Fruit fly (Drosophila melanogaster) whole organism, wandering third instar larva: ENCODE data around the gene a5.

Experiments
- Abd-B ChIP-seq: fragments of >200 bp; optimal IDR thresholded peaks from 2 replicates; lab custom pipeline; 2017; ENCODE audit warnings: missing biosample characterization, missing genetic modification characterization
- CG9705 ChIP-seq: fragments of 200-800 bp; sonication (Bioruptor generic); optimal IDR thresholded peaks from 2 replicates; lab custom pipeline; 2018; ENCODE audit warnings: missing biosample characterization, mild to moderate bottlenecking, missing genetic modification characterization
- CrebA ChIP-seq: fragments of 200-800 bp; sonication (Bioruptor generic); optimal IDR thresholded peaks from 2 replicates; lab custom pipeline; 2016; ENCODE audit warnings: missing biosample characterization, mild to moderate bottlenecking, missing genetic modification characterization, borderline replicate concordance
- Dfd ChIP-seq: fragments of >200 bp; optimal IDR thresholded peaks from 2 replicates; lab custom pipeline; 2017; ENCODE audit warnings: missing biosample characterization, missing genetic modification characterization
- GATAd ChIP-seq: sonication (Bioruptor generic); optimal IDR thresholded peaks from 2 replicates; lab custom pipeline; 2016; ENCODE audit warnings: missing biosample characterization, missing genetic modification characterization
- HLH106 ChIP-seq: fragments of 200-800 bp; optimal IDR thresholded peaks from 3 replicates; lab custom pipeline; 2019; ENCODE audit warnings: missing biosample characterization, mild to moderate bottlenecking, missing genetic modification characterization, moderate library complexity
- Hnf4 ChIP-seq: fragments of 200-800 bp; sonication (Bioruptor generic); optimal IDR thresholded peaks from 2 replicates; lab custom pipeline; 2016; ENCODE audit warnings: missing biosample characterization, mild to moderate bottlenecking, missing genetic modification characterization
- Hr78 ChIP-seq: fragments of >200 bp; optimal IDR thresholded peaks from 2 replicates; lab custom pipeline; 2017; ENCODE audit warnings: missing biosample characterization, missing genetic modification characterization
- Hr83 ChIP-seq: fragments of 200-300 bp; sonication (Bioruptor generic); optimal IDR thresholded peaks from 2 replicates; lab custom pipeline; 2016; ENCODE audit warnings: missing biosample characterization, mild to moderate bottlenecking, missing genetic modification characterization, moderate library complexity; ENCODE audit not compliant: poor library complexity, severe bottlenecking
- Jra ChIP-seq: sonication (Bioruptor generic); optimal IDR thresholded peaks from 2 replicates; lab custom pipeline; 2016; ENCODE audit warnings: missing biosample characterization, missing genetic modification characterization
- Mio ChIP-seq: sonication (Bioruptor generic); optimal IDR thresholded peaks from 2 replicates; lab custom pipeline; 2016; ENCODE audit warnings: missing biosample characterization, missing genetic modification characterization
- Myc ChIP-seq: fragments of >200 bp; optimal IDR thresholded peaks from 2 replicates; lab custom pipeline; 2017
- OdsH ChIP-seq: fragments of 200-800 bp; sonication (Bioruptor generic); optimal IDR thresholded peaks from 2 replicates; lab custom pipeline; 2016; ENCODE audit warnings: missing biosample characterization, mild to moderate bottlenecking, missing genetic modification characterization
- Rel ChIP-seq, 2 experiments: fragments of 200-800 bp; sonication (Bioruptor generic) in 1 of 2; optimal IDR thresholded peaks; 2 replicates in 1 of 2; 3 replicates in 1 of 2; lab custom pipeline; 2016 to 2019; ENCODE audit warnings: mild to moderate bottlenecking in 2 of 2, missing biosample characterization in 2 of 2, missing genetic modification characterization in 2 of 2, moderate library complexity in 1 of 2
- Sp1 ChIP-seq: fragments of 200-800 bp; sonication (Bioruptor generic); optimal IDR thresholded peaks from 3 replicates; lab custom pipeline; 2019; ENCODE audit warnings: missing biosample characterization, mild to moderate bottlenecking, missing genetic modification characterization, moderate library complexity
- Vsx2 ChIP-seq: fragments of 200-300, 225-300 bp; sonication (Bioruptor generic); optimal IDR thresholded peaks from 2 replicates; lab custom pipeline; 2018; ENCODE audit warnings: missing biosample characterization, missing genetic modification characterization; ENCODE audit not compliant: partially characterized antibody
- br ChIP-seq: fragments of 200-800 bp; sonication (Bioruptor generic); optimal IDR thresholded peaks from 2 replicates; lab custom pipeline; 2016; ENCODE audit warnings: missing biosample characterization, missing genetic modification characterization
- dl ChIP-seq, 2 experiments: fragments of 175-275, 200-275 bp in 1 of 2; fragments of 200-275 bp in 1 of 2; sonication (Bioruptor generic); optimal IDR thresholded peaks; lab custom pipeline; 2018; ENCODE audit warnings: mild to moderate bottlenecking in 2 of 2, missing biosample characterization in 2 of 2, missing genetic modification characterization in 2 of 2, moderate library complexity in 2 of 2; ENCODE audit not compliant: partially characterized antibody in 2 of 2, insufficient read depth in 1 of 2
- dsf ChIP-seq: sonication (Bioruptor generic); optimal IDR thresholded peaks from 2 replicates; lab custom pipeline; 2016; ENCODE audit warnings: missing biosample characterization, missing genetic modification characterization, borderline replicate concordance
- ey ChIP-seq: fragments of 200-800 bp; sonication (Bioruptor generic); optimal IDR thresholded peaks from 2 replicates; lab custom pipeline; 2016; ENCODE audit warnings: missing biosample characterization, missing genetic modification characterization
- foxo ChIP-seq, 2 experiments: fragments of 200-800 bp; sonication (Bioruptor generic); optimal IDR thresholded peaks; 2 replicates in 1 of 2; 3 replicates in 1 of 2; lab custom pipeline; 2016 to 2017; ENCODE audit warnings: missing biosample characterization in 2 of 2, missing genetic modification characterization in 2 of 2
- fru ChIP-seq: fragments of 200-800 bp; sonication (Bioruptor generic); optimal IDR thresholded peaks from 3 replicates; lab custom pipeline; 2016; ENCODE audit warnings: missing biosample characterization, mild to moderate bottlenecking, missing genetic modification characterization
- h ChIP-seq: fragments of 200-800 bp; sonication (Bioruptor generic); optimal IDR thresholded peaks from 3 replicates; lab custom pipeline; 2016; ENCODE audit warnings: missing biosample characterization, mild to moderate bottlenecking, missing genetic modification characterization
- jim ChIP-seq: fragments of 175-275, 200-325 bp; sonication (Bioruptor generic); optimal IDR thresholded peaks from 2 replicates; lab custom pipeline; 2016; ENCODE audit warnings: missing biosample characterization, mild to moderate bottlenecking, missing genetic modification characterization
- pan ChIP-seq: fragments of >200 bp; optimal IDR thresholded peaks from 2 replicates; lab custom pipeline; 2017
- rgr ChIP-seq: fragments of 200-800 bp; sonication (Bioruptor generic); optimal IDR thresholded peaks from 3 replicates; lab custom pipeline; 2016; ENCODE audit warnings: missing biosample characterization, mild to moderate bottlenecking, missing genetic modification characterization
- sv ChIP-seq: fragments of 200-800 bp; sonication (Bioruptor generic); optimal IDR thresholded peaks from 3 replicates; lab custom pipeline; 2016; ENCODE audit warnings: missing biosample characterization, missing genetic modification characterization
- tai ChIP-seq: sonication (Bioruptor generic); optimal IDR thresholded peaks from 2 replicates; lab custom pipeline; 2016; ENCODE audit warnings: missing biosample characterization, missing genetic modification characterization
- usp ChIP-seq: fragments of >200 bp; optimal IDR thresholded peaks from 2 replicates; lab custom pipeline; 2017; ENCODE audit warnings: missing biosample characterization, missing genetic modification characterization
- woc ChIP-seq: sonication (Bioruptor generic); optimal IDR thresholded peaks from 2 replicates; lab custom pipeline; 2016; ENCODE audit warnings: missing biosample characterization, mild to moderate bottlenecking, missing genetic modification characterization

Gene a5

dm6 chr2L:1346034-1346433 is 17.1 kb downstream of the a5 start:
- TF ChIP-seq GATAd (GFP tag; lab: Kevin White, UChicago) (no peak), Hnf4 (GFP tag; lab: Kevin White, UChicago) (no peak)

- TF ChIP-seq dl (GFP tag; optimal IDR thresholded peaks at IDR 0.05; lab: Kevin White, UChicago; ENCODE audit: insufficient read depth in 1 of 2, partially characterized antibody in 2 of 2): no peak
- no peak for TF ChIP-seq h
- no peak for TF ChIP-seq tai (GFP tag; lab: Kevin White, UChicago)
- no peak for TF ChIP-seq CG9705 (GFP tag; lab: Kevin White, UChicago)
These were observed 23.8 kb downstream of the a5 start, which contains the start of gene CG5556 for dm6 chr2L:1352768-1353167. Gene CG5556 (minus strand): TSS chr2L:1352868.

DNA sequence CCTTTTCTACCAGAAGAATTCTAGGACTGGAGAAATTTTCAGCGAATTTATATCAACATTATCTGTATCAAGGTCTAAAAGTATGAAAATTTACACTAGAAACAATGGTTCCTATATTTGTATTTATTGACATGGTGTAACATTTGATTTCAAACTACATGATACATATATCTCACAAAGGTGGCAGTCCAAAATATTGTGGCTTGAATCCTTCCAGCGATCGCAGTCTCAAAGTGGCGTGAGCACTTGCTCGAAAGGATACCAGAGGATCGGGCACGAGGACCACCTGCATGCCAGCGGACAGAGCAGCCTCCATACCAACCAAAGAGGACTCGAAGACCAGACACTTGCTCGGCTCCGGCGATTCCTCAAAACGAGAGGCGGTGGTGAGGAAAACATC is 25.0 kb downstream of the a5 start, which contains the start of gene CG5561:
TSS of gene CG5561 (minus strand) at position 101 of the 400 bp plus-strand sequence.
- no peak for TF ChIP-seq pan (lab: Kevin White, UChicago)
- no peak for TF ChIP-seq br
- TF ChIP-seq jim: no peak
- TF ChIP-seq usp (GFP tag; lab: Kevin White, UChicago): no peak
- TF ChIP-seq tai (GFP tag; lab: Kevin White, UChicago): no peak
- TF ChIP-seq OdsH (GFP tag; lab: Kevin White, UChicago): no peak
- no peak for TF ChIP-seq Dfd (GFP tag; lab: Kevin White, UChicago)
- no peak for TF ChIP-seq Hr83 (GFP tag; lab: Kevin White, UChicago)
- TF ChIP-seq fru (GFP tag; lab: Kevin White, UChicago): no peak

DNA sequence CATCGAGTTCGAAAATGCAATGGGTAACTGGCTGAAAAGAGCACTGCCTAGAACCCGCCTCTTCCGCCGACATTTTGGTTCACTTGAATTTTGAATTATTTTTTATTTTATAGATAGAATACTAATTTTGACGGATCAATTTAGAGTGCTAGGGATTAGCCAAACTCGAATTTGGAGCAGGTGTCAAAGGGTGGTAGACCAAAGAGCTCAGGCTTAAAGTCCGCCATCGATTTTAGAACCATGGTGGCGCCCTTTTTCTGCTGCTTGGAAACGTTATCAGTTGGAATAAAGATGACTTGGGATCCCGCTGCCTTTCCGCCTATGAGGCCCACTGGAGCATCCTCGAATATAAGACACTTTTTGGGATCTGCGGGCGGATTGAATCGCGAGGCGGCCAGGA is 25.9 kb downstream of the a5 start, which contains the start of gene CG31924:
TSS of gene CG31924 (minus strand) at position 101 of the 400 bp plus-strand sequence.
- TF ChIP-seq fru (GFP tag; lab: Kevin White, UChicago): no peak
- TF ChIP-seq Myc (lab: Kevin White, UChicago): no peak
- TF ChIP-seq h: no peak
- TF ChIP-seq sv: no peak
- no peak for TF ChIP-seq dsf (GFP tag; lab: Kevin White, UChicago)
- no peak for TF ChIP-seq Rel (GFP tag; optimal IDR thresholded peaks at IDR 0.05; lab: Kevin White, UChicago)
- TF ChIP-seq Rel (tag; optimal IDR thresholded peaks at IDR 0.05; lab: Kevin White, UChicago): no peak
- no peak for TF ChIP-seq Hr78 (GFP tag; lab: Kevin White, UChicago)
- no peak for TF ChIP-seq HLH106 (tag; lab: Kevin White, UChicago)
- TF ChIP-seq rgr (GFP tag; lab: Kevin White, UChicago): no peak
- no peak for TF ChIP-seq GATAd (GFP tag; lab: Kevin White, UChicago)
- TF ChIP-seq dl (GFP tag; optimal IDR thresholded peaks at IDR 0.05; lab: Kevin White, UChicago; ENCODE audit: insufficient read depth in 1 of 2, partially characterized antibody in 2 of 2): no peak
- TF ChIP-seq br: no peak
- no peak for TF ChIP-seq Jra (GFP tag; lab: Kevin White, UChicago)
- TF ChIP-seq ey: no peak

DNA sequence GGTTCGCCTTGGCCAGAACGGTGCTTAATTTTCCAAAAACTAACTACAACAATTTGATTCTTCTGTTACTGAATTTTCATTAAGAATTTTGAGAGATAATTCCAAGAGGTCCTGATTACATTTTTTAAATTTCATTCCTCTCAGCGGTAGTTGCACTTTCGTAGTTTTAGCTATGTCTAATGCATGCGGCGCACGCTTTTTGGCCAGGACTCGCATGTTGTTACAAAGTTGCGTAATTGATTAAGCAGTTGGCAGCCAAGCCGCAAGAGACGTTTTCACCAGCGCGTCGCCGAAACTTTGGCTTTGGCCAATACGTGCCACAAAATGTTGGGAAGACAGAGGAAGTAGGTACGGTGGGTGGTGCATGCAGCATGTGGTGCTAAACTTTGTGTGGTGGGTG is 26.9 kb downstream of the a5 start, which contains the start of gene CG5565:
TSS of gene CG5565 (minus strand) at position 101 of the 400 bp plus-strand sequence.
- TF ChIP-seq Mio (no peak), OdsH (GFP tag; lab: Kevin White, UChicago) (no peak), br (no peak), sv (no peak), Abd-B (GFP tag; lab: Kevin White, UChicago) (no peak), Hr78 (GFP tag; lab: Kevin White, UChicago) (no peak), Vsx2 (no peak)

dm6 chr2L:1359690-1360089 is 30.7 kb downstream of the a5 start, which contains the start of gene CG31659:
Gene CG31659 (minus strand): TSS chr2L:1359790.
- TF ChIP-seq Mio (no peak), dl (GFP tag; optimal IDR thresholded peaks at IDR 0.05; lab: Kevin White, UChicago; ENCODE audit: insufficient read depth in 1 of 2, partially characterized antibody in 2 of 2) (no peak), ey (no peak), woc (GFP tag; lab: Kevin White, UChicago) (no peak), dsf (GFP tag; lab: Kevin White, UChicago) (no peak), Hr83 (GFP tag; lab: Kevin White, UChicago) (no peak), tai (GFP tag; lab: Kevin White, UChicago) (no peak), h (no peak), CrebA (no peak), GATAd (GFP tag; lab: Kevin White, UChicago) (no peak), Sp1 (GFP tag; lab: Kevin White, UChicago) (no peak), CG9705 (GFP tag; lab: Kevin White, UChicago) (no peak), br (no peak), Jra (GFP tag; lab: Kevin White, UChicago) (no peak), foxo (GFP tag; optimal IDR thresholded peaks at IDR 0.05; lab: Kevin White, UChicago) (no peak)
